Fruit fly (Drosophila melanogaster) whole organism, prepupa: ENCODE measurements around the gene Pgant8.
A peak's percentile ranks its signal among the peaks of the same experiment; 100 is the strongest.

ENCODE experiments used
- CG10631 ChIP-seq: fragments of 200-800 bp; sonication (Bioruptor generic); optimal IDR thresholded peaks from 2 replicates; lab custom pipeline; 2016; ENCODE audit warnings: missing biosample characterization, missing genetic modification characterization
- CG11294 ChIP-seq: fragments of 200-800 bp; sonication (Bioruptor generic); IDR thresholded peaks from 2 replicates; pipeline ENCODE4 v1.3.6; 2022; ENCODE audit warnings: missing biosample characterization, missing genetic modification characterization
- CG15336 ChIP-seq: fragments of 200-800 bp; sonication (Bioruptor generic); IDR thresholded peaks from 2 replicates; pipeline ENCODE4 v1.3.6; 2022; ENCODE audit warnings: missing biosample characterization, missing genetic modification characterization
- CG34406 ChIP-seq: fragments of 200-800 bp; sonication (Bioruptor generic); optimal IDR thresholded peaks from 3 replicates; lab custom pipeline; 2016; ENCODE audit warnings: missing biosample characterization, missing genetic modification characterization
- CG3919 ChIP-seq: fragments of 200-800 bp; sonication (Bioruptor generic); optimal IDR thresholded peaks from 3 replicates; lab custom pipeline; 2016; ENCODE audit warnings: missing biosample characterization, missing genetic modification characterization
- CG6163 ChIP-seq: fragments of 200-800 bp; sonication (Bioruptor generic); IDR thresholded peaks from 3 replicates; pipeline ENCODE4 v1.3.6; 2022; ENCODE audit warnings: missing biosample characterization, missing genetic modification characterization
- CG6792 ChIP-seq: fragments of 200-800 bp; sonication (Bioruptor generic); optimal IDR thresholded peaks from 3 replicates; lab custom pipeline; 2016; ENCODE audit warnings: missing biosample characterization, missing genetic modification characterization
- CG8632 ChIP-seq: fragments of 200-800 bp; sonication (Bioruptor generic); optimal IDR thresholded peaks from 3 replicates; lab custom pipeline; 2016; ENCODE audit warnings: missing biosample characterization, missing genetic modification characterization
- Eip78C ChIP-seq: fragments of 200-800 bp; sonication (Bioruptor generic); peaks from one replicate; lab custom pipeline; 2016; ENCODE audit warnings: missing biosample characterization, missing genetic modification characterization
- Ets21C ChIP-seq: fragments of 200-800 bp; sonication (Bioruptor generic); optimal IDR thresholded peaks from 3 replicates; lab custom pipeline; 2016; ENCODE audit warnings: missing biosample characterization, missing genetic modification characterization
- Ets96B ChIP-seq: fragments of 200-800 bp; optimal IDR thresholded peaks from 2 replicates; lab custom pipeline; 2019; ENCODE audit warnings: missing biosample characterization, mild to moderate bottlenecking, missing genetic modification characterization, moderate library complexity
- Gug ChIP-seq: fragments of 200-800 bp; sonication (Bioruptor generic); IDR thresholded peaks from 2 replicates; pipeline ENCODE4 v1.3.6; 2022; ENCODE audit warnings: missing biosample characterization, missing genetic modification characterization
- dac ChIP-seq: fragments of 200-800 bp; sonication (Bioruptor generic); optimal IDR thresholded peaks from 2 replicates; lab custom pipeline; 2017; ENCODE audit warnings: missing biosample characterization, mild to moderate bottlenecking, missing genetic modification characterization
- dsx ChIP-seq: fragments of 200-800 bp; optimal IDR thresholded peaks from 3 replicates; lab custom pipeline; 2019; ENCODE audit warnings: missing biosample characterization, mild to moderate bottlenecking, missing genetic modification characterization, moderate library complexity; ENCODE audit not compliant: poor library complexity, severe bottlenecking
- eg ChIP-seq: fragments of 200-800 bp; sonication (Bioruptor generic); IDR thresholded peaks from 3 replicates; pipeline ENCODE4 v1.3.6; 2022; ENCODE audit warnings: missing biosample characterization, missing genetic modification characterization
- fd85E ChIP-seq: fragments of 200-800 bp; sonication (Bioruptor generic); optimal IDR thresholded peaks from 3 replicates; lab custom pipeline; 2016; ENCODE audit warnings: missing biosample characterization, missing genetic modification characterization
- net ChIP-seq: fragments of 200-800 bp; sonication (Bioruptor generic); optimal IDR thresholded peaks from 3 replicates; lab custom pipeline; 2016; ENCODE audit warnings: missing biosample characterization, missing genetic modification characterization
- pdm3 ChIP-seq: fragments of 200-800 bp; sonication (Bioruptor generic); optimal IDR thresholded peaks from 3 replicates; lab custom pipeline; 2016; ENCODE audit warnings: missing biosample characterization, missing genetic modification characterization
- svp ChIP-seq: fragments of 200-800 bp; sonication (Bioruptor generic); peaks from one replicate; lab custom pipeline; 2016; ENCODE audit warnings: missing biosample characterization, missing genetic modification characterization

Gene Pgant8

DNA sequence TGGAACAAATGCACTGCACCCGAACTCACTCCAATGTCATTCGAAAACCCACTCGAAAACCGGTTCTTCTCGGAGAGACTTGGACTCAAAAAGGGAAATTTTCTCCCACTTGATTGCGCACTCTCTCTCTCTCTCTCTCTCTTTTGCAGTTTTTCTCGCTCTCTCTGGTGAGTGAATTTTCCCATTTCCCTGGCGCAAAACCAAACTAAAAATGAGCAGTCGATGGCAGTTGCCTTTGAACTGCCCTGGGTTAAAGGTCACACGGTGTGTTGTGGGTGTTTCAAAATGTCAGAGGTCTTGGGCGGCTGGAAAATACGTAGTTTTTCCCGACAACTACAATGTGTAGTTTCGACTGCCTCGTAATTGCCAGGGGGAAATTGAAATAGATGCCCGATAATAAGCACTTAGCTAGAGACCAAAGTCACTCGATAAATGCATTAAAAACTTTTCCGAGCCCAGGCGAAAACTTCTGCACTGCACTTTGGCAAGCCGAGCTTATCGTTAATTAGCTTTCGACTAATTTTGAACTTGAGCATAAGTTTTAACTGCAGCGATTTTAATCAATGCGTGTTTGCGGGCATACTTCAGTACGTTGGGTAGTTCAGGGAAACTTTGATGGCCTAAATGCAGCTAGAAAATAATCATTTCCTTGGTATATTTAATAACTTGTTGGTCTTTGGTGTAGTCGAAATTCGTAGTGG lies 45.8 kb downstream of the Pgant8 start:
- TF ChIP-seq svp (GFP tag; lab: Kevin White, UChicago) (peak; percentile 49), CG10631 (GFP tag; lab: Kevin White, UChicago) (no peak), CG6792 (no peak), CG6163 (GFP tag; lab: Robert Waterston, UW) (0 out of 3 replicates have a peak, but pooled peaks have one; percentile 22), Eip78C (peak; percentile 4), CG3919 (GFP tag; lab: Kevin White, UChicago) (peak; percentile 13), dsx (GFP tag; lab: Kevin White, UChicago) (peak; percentile 34), fd85E (GFP tag; lab: Kevin White, UChicago) (no peak), CG8632 (GFP tag; lab: Kevin White, UChicago) (no peak), CG15336 (GFP tag; lab: Robert Waterston, UW) (peak; percentile 20; the same call in 1 of the 2 replicates), eg (GFP tag; lab: Robert Waterston, UW) (peak; percentile 40; the same call in 1 of the 3 replicates), pdm3 (GFP tag; lab: Kevin White, UChicago) (no peak), net (GFP tag; lab: Kevin White, UChicago) (peak; percentile 14)

DNA sequence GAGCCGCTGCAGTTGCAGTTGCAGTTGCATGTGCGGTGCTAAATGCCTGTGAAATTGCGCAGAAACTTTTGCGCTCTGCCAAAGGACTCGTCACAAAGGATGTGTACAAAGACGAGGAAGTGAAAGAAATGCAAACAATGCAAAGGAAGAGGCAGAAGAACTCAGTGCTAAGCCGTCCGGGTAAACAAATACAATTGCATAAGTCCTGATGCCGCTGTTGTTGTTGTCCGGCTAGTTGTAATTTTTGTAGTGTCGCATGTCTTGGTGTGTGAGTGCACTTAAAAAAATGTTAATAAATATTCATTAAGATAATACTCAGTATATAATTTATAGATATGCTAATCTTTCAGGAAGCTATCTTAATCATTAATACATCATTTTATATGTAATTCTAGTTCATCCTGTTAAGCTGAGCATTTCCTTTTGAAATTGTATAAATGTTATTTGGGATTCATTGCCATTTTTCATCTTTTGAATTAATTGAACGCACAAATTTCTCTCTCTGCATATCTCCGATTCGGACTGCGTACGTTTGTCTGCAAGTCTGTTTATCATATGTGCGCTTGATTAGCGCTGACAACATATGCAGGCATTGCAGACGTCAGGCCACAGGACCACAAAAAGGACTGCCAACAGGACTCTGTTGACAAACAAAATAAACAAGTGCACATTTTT lies 48.3 kb downstream of the Pgant8 start:
- TF ChIP-seq dac (GFP tag; lab: Kevin White, UChicago) (no peak), Gug (no peak), CG11294 (GFP tag; lab: Robert Waterston, UW) (no peak), Eip78C (peak; percentile 29), Ets96B (tag; lab: Kevin White, UChicago) (no peak), CG34406 (GFP tag; lab: Kevin White, UChicago) (no peak), CG8632 (GFP tag; lab: Kevin White, UChicago) (no peak), Ets21C (GFP tag; lab: Kevin White, UChicago) (no peak)
